Worm (Caenorhabditis elegans) whole organism, young adult: Measurements from ENCODE around the gene cutl-18.

Source experiments
- B0035.1 ChIP-seq: sonication (generic microtip); optimal IDR thresholded peaks from 2 replicates; lab custom pipeline; 2016; ENCODE audit warnings: missing genetic modification characterization, mild to moderate bottlenecking, missing compliant biosample characterization, missing genotype, missing genetic modification reagents
- C17E4.6 ChIP-seq: fragments of 200-800 bp; sonication (Bioruptor generic); IDR thresholded peaks from 2 replicates; pipeline ENCODE4 v1.3.6; 2022; ENCODE audit warnings: missing genetic modification reagents, missing genetic modification characterization, missing compliant biosample characterization
- ama-1 ChIP-seq, 3 experiments: fragments of 150-350 bp in 1 of 3; sonication (generic microtip) in 2 of 3; optimal IDR thresholded peaks; 2 replicates each; lab custom pipeline; 2014 to 2018; ENCODE audit warnings: missing biosample characterization in 2 of 3, missing genetic modification characterization in 2 of 3, missing genetic modification reagents in 2 of 3
- die-1 ChIP-seq: sonication (generic microtip); optimal IDR thresholded peaks from 2 replicates; lab custom pipeline; 2016; ENCODE audit warnings: missing genotype, mild to moderate bottlenecking, missing genetic modification characterization, missing compliant biosample characterization
- nhr-179 ChIP-seq: sonication (generic microtip); optimal IDR thresholded peaks from 2 replicates; lab custom pipeline; 2016; ENCODE audit warnings: mild to moderate bottlenecking, missing genetic modification characterization, missing compliant biosample characterization
- ztf-3 ChIP-seq: fragments of 200-800 bp; sonication (Bioruptor generic); optimal IDR thresholded peaks from 2 replicates; lab custom pipeline; 2018; ENCODE audit warnings: mild to moderate bottlenecking, missing genetic modification characterization, missing compliant biosample characterization
- ztf-6 ChIP-seq: fragments of 200-800 bp; sonication (Bioruptor generic); IDR thresholded peaks from 2 replicates; pipeline ENCODE4 v1.3.6; 2022; ENCODE audit warnings: missing genetic modification reagents, missing genetic modification characterization, missing compliant biosample characterization

ce11 chrV:11279564-11279963 is 37.1 kb downstream of the cutl-18 start:
- no peak for TF ChIP-seq die-1 (tag; lab: Kevin White, UChicago)
- no peak for TF ChIP-seq nhr-179
- no peak for TF ChIP-seq B0035.1 (tag; lab: Kevin White, UChicago)
- no peak for TF ChIP-seq C17E4.6 (GFP tag; lab: Robert Waterston, UW)
- TF ChIP-seq ama-1 (optimal IDR thresholded peaks at IDR 0.05; lab: Kevin White, UChicago) = no peak
- TF ChIP-seq ama-1 (GFP tag; optimal IDR thresholded peaks at IDR 0.05; lab: Kevin White, UChicago) = no peak
- TF ChIP-seq ztf-3 (GFP tag; lab: Kevin White, UChicago) = no peak
- no peak for TF ChIP-seq ztf-6 (GFP tag; lab: Robert Waterston, UW)
